Worm (Caenorhabditis elegans) whole organism, mixed stage, embryonic: ENCODE measurements around the gene srz-67.

ENCODE experiments used
- bed-3 ChIP-seq: fragments of 200-800 bp; sonication (Bioruptor generic); optimal IDR thresholded peaks from 3 replicates; lab custom pipeline; 2018; ENCODE audit warnings: mild to moderate bottlenecking, missing genetic modification characterization, moderate library complexity, missing compliant biosample characterization
- blmp-1 ChIP-seq: fragments of 150-350 bp; optimal IDR thresholded peaks from 2 replicates; lab custom pipeline; 2014; ENCODE audit warnings: missing biosample characterization, missing genetic modification characterization
- ceh-39 ChIP-seq: fragments of 150-350 bp; optimal IDR thresholded peaks from 2 replicates; lab custom pipeline; 2014; ENCODE audit warnings: missing biosample characterization, missing genetic modification characterization
- ceh-43 ChIP-seq: fragments of 200-800 bp; sonication (Bioruptor generic); optimal IDR thresholded peaks from 2 replicates; lab custom pipeline; 2018; ENCODE audit warnings: mild to moderate bottlenecking, missing genetic modification characterization, moderate library complexity, missing compliant biosample characterization
- ceh-83 ChIP-seq: fragments of 200-800 bp; sonication (Bioruptor generic); optimal IDR thresholded peaks from 2 replicates; lab custom pipeline; 2018; ENCODE audit warnings: mild to moderate bottlenecking, missing genetic modification characterization, missing compliant biosample characterization
- ces-1 ChIP-seq: fragments of 150-350 bp; optimal IDR thresholded peaks from 2 replicates; lab custom pipeline; 2014; ENCODE audit warnings: missing biosample characterization, missing genetic modification reagents, missing genetic modification characterization
- cnd-1 ChIP-seq: fragments of 200-800 bp; sonication (Bioruptor generic); optimal IDR thresholded peaks from 2 replicates; lab custom pipeline; 2018; ENCODE audit warnings: mild to moderate bottlenecking, missing genetic modification characterization, missing compliant biosample characterization
- drap-1 ChIP-seq: fragments of 200-800 bp; sonication (Bioruptor generic); optimal IDR thresholded peaks from 3 replicates; lab custom pipeline; 2018; ENCODE audit warnings: mild to moderate bottlenecking, missing genetic modification characterization, missing compliant biosample characterization
- elt-1 ChIP-seq: sonication (generic microtip); optimal IDR thresholded peaks from 2 replicates; lab custom pipeline; 2017; ENCODE audit warnings: missing genetic modification characterization, mild to moderate bottlenecking, missing compliant biosample characterization, antibody characterized with exemption, moderate library complexity, borderline replicate concordance; ENCODE audit not compliant: insufficient read depth
- flh-1 ChIP-seq: fragments of 200-800 bp; sonication (Bioruptor generic); optimal IDR thresholded peaks from 2 replicates; lab custom pipeline; 2018; ENCODE audit warnings: mild to moderate bottlenecking, missing genetic modification characterization, moderate library complexity, missing compliant biosample characterization
- ham-2 ChIP-seq: fragments of 200-800 bp; sonication (Bioruptor generic); optimal IDR thresholded peaks from 2 replicates; lab custom pipeline; 2018; ENCODE audit warnings: mild to moderate bottlenecking, missing genetic modification characterization, missing compliant biosample characterization
- hlh-1 ChIP-seq: fragments of 150-350 bp; optimal IDR thresholded peaks from 2 replicates; lab custom pipeline; 2014; ENCODE audit warnings: missing biosample characterization, missing genetic modification reagents, missing genetic modification characterization
- lin-32 ChIP-seq: fragments of 200-800 bp; sonication (Bioruptor generic); optimal IDR thresholded peaks from 2 replicates; lab custom pipeline; 2018; ENCODE audit warnings: mild to moderate bottlenecking, missing genetic modification characterization, missing compliant biosample characterization
- lsy-2 ChIP-seq: fragments of 150-350 bp; optimal IDR thresholded peaks from 2 replicates; lab custom pipeline; 2014; ENCODE audit warnings: missing biosample characterization, missing genetic modification characterization
- mab-5 ChIP-seq: fragments of 150-350 bp; optimal IDR thresholded peaks from 2 replicates; lab custom pipeline; 2014; ENCODE audit warnings: missing biosample characterization, missing genetic modification characterization
- mep-1 ChIP-seq: fragments of 150-350 bp; optimal IDR thresholded peaks from 2 replicates; lab custom pipeline; 2017; ENCODE audit warnings: missing biosample characterization, missing genetic modification reagents, missing genetic modification characterization, inconsistent platforms
- mls-2 ChIP-seq: sonication (generic microtip); optimal IDR thresholded peaks from 2 replicates; lab custom pipeline; 2016; ENCODE audit warnings: mild to moderate bottlenecking, missing genetic modification characterization, moderate library complexity, missing compliant biosample characterization
- nhr-12 ChIP-seq: fragments of 150-350 bp; optimal IDR thresholded peaks from 2 replicates; lab custom pipeline; 2014; ENCODE audit warnings: missing biosample characterization, missing genetic modification characterization
- nhr-2 ChIP-seq: fragments of 150-350 bp; optimal IDR thresholded peaks from 2 replicates; lab custom pipeline; 2014; ENCODE audit warnings: missing biosample characterization, missing genetic modification characterization
- nhr-237 ChIP-seq: fragments of 150-350 bp; optimal IDR thresholded peaks from 2 replicates; lab custom pipeline; 2014; ENCODE audit warnings: missing biosample characterization, missing genetic modification characterization
- nhr-28 ChIP-seq: fragments of 150-350 bp; optimal IDR thresholded peaks from 2 replicates; lab custom pipeline; 2014; ENCODE audit warnings: missing biosample characterization, missing genetic modification characterization
- nhr-76 ChIP-seq: sonication (generic microtip); optimal IDR thresholded peaks from 2 replicates; lab custom pipeline; 2017; ENCODE audit warnings: missing biosample characterization, missing genetic modification characterization
- pha-4 ChIP-seq: fragments of 150-350 bp; optimal IDR thresholded peaks from 2 replicates; lab custom pipeline; 2018; ENCODE audit warnings: missing biosample characterization, missing genetic modification reagents, missing genetic modification characterization
- sem-2 ChIP-seq: fragments of 200-800 bp; sonication (Bioruptor generic); optimal IDR thresholded peaks from 2 replicates; lab custom pipeline; 2018; ENCODE audit warnings: mild to moderate bottlenecking, missing genetic modification characterization, missing compliant biosample characterization
- snpc-4 ChIP-seq: fragments of 150-350 bp; optimal IDR thresholded peaks from 2 replicates; lab custom pipeline; 2014; ENCODE audit warnings: missing biosample characterization, missing genetic modification characterization
- sptf-1 ChIP-seq: sonication (generic microtip); optimal IDR thresholded peaks from 2 replicates; lab custom pipeline; 2017; ENCODE audit warnings: mild to moderate bottlenecking, missing genetic modification characterization, moderate library complexity, missing compliant biosample characterization
- tbx-8 ChIP-seq: fragments of 200-800 bp; sonication (Bioruptor generic); optimal IDR thresholded peaks from 2 replicates; lab custom pipeline; 2018; ENCODE audit warnings: mild to moderate bottlenecking, missing genetic modification characterization, moderate library complexity, missing compliant biosample characterization
- unc-120 ChIP-seq: sonication (generic microtip); optimal IDR thresholded peaks from 2 replicates; lab custom pipeline; 2017; ENCODE audit warnings: missing genetic modification characterization, missing compliant biosample characterization; ENCODE audit not compliant: poor library complexity, severe bottlenecking
- unc-39 ChIP-seq: fragments of 150-350 bp; optimal IDR thresholded peaks from 2 replicates; lab custom pipeline; 2014; ENCODE audit warnings: missing biosample characterization, missing genetic modification characterization
- zip-8 ChIP-seq: fragments of 150-350 bp; optimal IDR thresholded peaks from 2 replicates; lab custom pipeline; 2014; ENCODE audit warnings: missing biosample characterization, missing genetic modification characterization

The srz-67 gene

DNA sequence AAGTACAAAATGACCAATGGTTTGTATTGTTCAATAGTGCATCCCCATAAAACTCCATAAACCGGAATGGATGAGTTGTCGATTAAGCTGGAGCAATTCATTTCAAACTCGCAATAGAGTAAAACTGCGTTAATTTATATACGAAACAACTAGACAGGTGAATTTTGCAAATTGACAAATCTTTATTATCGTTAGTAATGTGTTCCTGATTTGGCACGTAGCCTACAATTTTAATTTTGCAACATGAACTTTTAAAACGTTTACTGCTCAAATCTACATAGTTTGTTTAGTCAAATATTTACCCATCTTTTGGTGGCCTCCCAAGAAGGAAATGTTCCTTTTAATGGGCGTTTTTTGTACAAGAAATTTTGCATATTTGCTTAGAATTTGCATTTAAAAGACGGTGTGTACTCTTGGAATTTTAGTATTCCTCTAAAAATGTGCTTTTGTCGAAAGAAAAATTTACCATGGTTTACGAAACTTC, at the start of gene srz-67, which contains the start of gene C17F4.11:
srz-67 (minus strand) TSS at position 101 of the 484 bp plus-strand sequence.
C17F4.11 (plus strand) TSS at position 434 of the 484 bp plus-strand sequence.
- TF ChIP-seq tbx-8 (GFP tag; lab: Kevin White, UChicago) = no peak
- no peak for TF ChIP-seq ces-1
- no peak for TF ChIP-seq snpc-4 (tag; lab: Kevin White, UChicago)
- TF ChIP-seq flh-1 = no peak
- TF ChIP-seq drap-1 (GFP tag; lab: Kevin White, UChicago) = no peak
- TF ChIP-seq unc-120 = no peak
- no peak for TF ChIP-seq nhr-12 (tag; lab: Kevin White, UChicago)
- no peak for TF ChIP-seq ham-2 (GFP tag; lab: Kevin White, UChicago)
- TF ChIP-seq nhr-76 (tag; lab: Kevin White, UChicago) = no peak
- no peak for TF ChIP-seq unc-39 (tag; lab: Kevin White, UChicago)
- TF ChIP-seq mab-5 = no peak
- TF ChIP-seq, all 35 proteins: peak for 0

ce11 chrII:3284558-3284957, 47.6 kb upstream of the srz-67 start, which contains the start of gene scl-15:
Gene scl-15, minus strand, starts transcription at chrII:3284658.
- no peak for TF ChIP-seq tbx-8 (GFP tag; lab: Kevin White, UChicago)

ce11 chrII:3282353-3282752, 45.4 kb upstream of the srz-67 start, which contains the start of gene nep-13:
Gene nep-13, plus strand, starts transcription at chrII:3282653.
- TF ChIP-seq zip-8 (tag; lab: Kevin White, UChicago) (no peak), nhr-76 (tag; lab: Kevin White, UChicago) (no peak), elt-1 (tag; lab: Kevin White, UChicago) (no peak), unc-39 (tag; lab: Kevin White, UChicago) (no peak), flh-1 (no peak), mls-2 (tag; lab: Kevin White, UChicago) (no peak), lsy-2 (tag; lab: Kevin White, UChicago) (no peak), lin-32 (no peak), snpc-4 (tag; lab: Kevin White, UChicago) (no peak), sem-2 (GFP tag; lab: Kevin White, UChicago) (no peak), blmp-1 (tag; lab: Kevin White, UChicago) (no peak), ceh-83 (no peak), sptf-1 (tag; lab: Kevin White, UChicago) (no peak), ces-1 (no peak)
- TF ChIP-seq, all 35 proteins: peak for 0

DNA sequence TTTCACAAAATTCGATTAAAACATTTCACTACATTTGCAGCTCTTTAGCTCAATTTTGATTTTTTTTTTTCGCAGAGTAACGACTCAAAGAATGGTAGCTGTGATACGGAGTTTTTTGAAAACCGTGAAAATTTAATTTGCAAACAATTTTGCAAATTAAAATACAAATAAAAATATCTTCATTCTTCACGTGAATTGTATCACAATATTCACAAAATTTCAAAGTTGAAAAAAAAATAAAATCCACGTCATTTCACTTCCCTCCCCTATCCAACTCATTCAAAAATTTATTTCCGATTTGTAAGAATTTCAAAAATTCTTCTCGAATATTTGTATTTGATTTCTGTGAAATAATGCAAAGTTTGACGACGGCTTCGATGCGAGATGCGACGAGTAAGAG, 41.7 kb upstream of the srz-67 start, which contains the start of gene wht-4:
wht-4 (plus strand) TSS at position 301 of the 400 bp plus-strand sequence.
- TF ChIP-seq ces-1 = no peak
- TF ChIP-seq lin-32 = no peak
- TF ChIP-seq flh-1 = no peak
- TF ChIP-seq bed-3 (GFP tag; lab: Kevin White, UChicago) = no peak
- no peak for TF ChIP-seq nhr-237 (tag; lab: Kevin White, UChicago)
- no peak for TF ChIP-seq drap-1 (GFP tag; lab: Kevin White, UChicago)
- no peak for TF ChIP-seq tbx-8 (GFP tag; lab: Kevin White, UChicago)
- no peak for TF ChIP-seq mep-1 (tag; lab: Kevin White, UChicago)

DNA sequence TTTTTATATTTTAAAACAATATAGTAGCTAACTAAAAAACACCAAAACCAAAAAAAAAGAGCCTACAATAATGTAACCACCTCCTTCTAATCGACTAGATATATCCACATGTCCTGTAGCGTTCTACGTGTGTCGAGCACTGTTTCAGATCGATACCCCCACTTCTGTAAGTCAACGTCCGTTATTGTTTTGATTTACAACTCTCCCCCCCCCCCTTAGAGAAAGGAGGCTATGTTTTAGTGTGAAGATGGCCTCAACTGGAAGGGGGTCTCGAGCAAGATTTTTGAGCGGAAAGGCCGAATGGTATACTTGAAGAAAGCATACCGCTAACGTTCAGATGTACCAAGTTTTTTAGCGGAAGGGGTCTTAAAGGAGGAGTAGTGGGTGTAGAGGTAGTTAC, 40.7 kb upstream of the srz-67 start, which contains the start of gene F02E11.4:
F02E11.4 (minus strand) TSS at position 101 of the 400 bp plus-strand sequence.
- no peak for TF ChIP-seq sptf-1 (tag; lab: Kevin White, UChicago)
- TF ChIP-seq bed-3 (GFP tag; lab: Kevin White, UChicago) = no peak
- no peak for TF ChIP-seq hlh-1
- no peak for TF ChIP-seq nhr-76 (tag; lab: Kevin White, UChicago)
- no peak for TF ChIP-seq cnd-1 (tag; lab: Kevin White, UChicago)
- TF ChIP-seq zip-8 (tag; lab: Kevin White, UChicago) = no peak
- TF ChIP-seq sem-2 (GFP tag; lab: Kevin White, UChicago) = no peak
- TF ChIP-seq snpc-4 (tag; lab: Kevin White, UChicago) = no peak
- TF ChIP-seq ceh-43 (GFP tag; lab: Kevin White, UChicago) = no peak
- TF ChIP-seq elt-1 (tag; lab: Kevin White, UChicago) = no peak
- no peak for TF ChIP-seq blmp-1 (tag; lab: Kevin White, UChicago)
- no peak for TF ChIP-seq nhr-28
- no peak for TF ChIP-seq ces-1
- no peak for TF ChIP-seq nhr-2
- no peak for TF ChIP-seq ceh-39 (tag; lab: Kevin White, UChicago)
- TF ChIP-seq nhr-237 (tag; lab: Kevin White, UChicago) = no peak
- no peak for TF ChIP-seq pha-4
- TF ChIP-seq mep-1 (tag; lab: Kevin White, UChicago) = no peak
